Fruit fly (Drosophila melanogaster): Measurements from ENCODE around the gene Bin1.

Gene Bin1

dm6 chr3R:16236713-16237641 is 47.6 kb upstream of the Bin1 start (continued):
- TF ChIP-seq gcm (GFP tag; optimal IDR thresholded peaks at IDR 0.05) (peak; percentile 98), Hr39 (optimal IDR thresholded peaks at IDR 0.05) (no peak), wek (GFP tag; optimal IDR thresholded peaks at IDR 0.05) (peak; percentile 62), CG3847 (GFP tag; IDR thresholded peaks at IDR 0.05) (no peak), CG8765 (GFP tag; IDR thresholded peaks at IDR 0.05) (no peak), HLHmδ (GFP tag; optimal IDR thresholded peaks at IDR 0.05) (peak; percentile 65), MESR4 (GFP tag; optimal IDR thresholded peaks at IDR 0.05) (peak; percentile 40), fd3F (GFP tag; optimal IDR thresholded peaks at IDR 0.05) (peak; percentile 97), CG7372 (GFP tag; IDR thresholded peaks at IDR 0.05) (no peak), Nf-YC (tag; optimal IDR thresholded peaks at IDR 0.05) (peak; percentile 92), Hsf (GFP tag; optimal IDR thresholded peaks at IDR 0.05) (peak; percentile 84), Rfx (GFP tag; IDR thresholded peaks at IDR 0.05) (no peak), eyg (GFP tag; optimal IDR thresholded peaks at IDR 0.05) (peak; percentile 56), rib (GFP tag; IDR thresholded peaks at IDR 0.05) (no peak), sug (tag; optimal IDR thresholded peaks at IDR 0.05) (peak; percentile 94), CG14050 (GFP tag; IDR thresholded peaks at IDR 0.05) (no peak), Poxn (GFP tag; IDR thresholded peaks at IDR 0.05) (no peak), CG6765 (GFP tag; optimal IDR thresholded peaks at IDR 0.05) (peak; percentile 98), bowl (GFP tag; IDR thresholded peaks at IDR 0.05) (no peak), Dip2 (GFP tag; IDR thresholded peaks at IDR 0.05) (no peak), CG17359 (tag; optimal IDR thresholded peaks at IDR 0.05) (peak; percentile 99), Max (GFP tag; optimal IDR thresholded peaks at IDR 0.05) (peak; percentile 83), Dfd (GFP tag; optimal IDR thresholded peaks at IDR 0.05) (no peak), dm (GFP tag; optimal IDR thresholded peaks at IDR 0.05) (no peak), chm (GFP tag; IDR thresholded peaks at IDR 0.05) (no peak), CG31441 (GFP tag; IDR thresholded peaks at IDR 0.05) (no peak), CG1602 (GFP tag; optimal IDR thresholded peaks at IDR 0.05) (peak; percentile 97), CG17829 (tag; optimal IDR thresholded peaks at IDR 0.05) (peak; percentile 99), Fer3 (tag; optimal IDR thresholded peaks at IDR 0.05) (peak; percentile 99), danr (GFP tag; IDR thresholded peaks at IDR 0.05) (no peak), lbe (GFP tag; optimal IDR thresholded peaks at IDR 0.05) (peak; percentile 95), tio (GFP tag; optimal IDR thresholded peaks at IDR 0.05) (peak; percentile 96), tll (GFP tag; optimal IDR thresholded peaks at IDR 0.05) (no peak), D (optimal IDR thresholded peaks at IDR 0.05) (no peak), D (GFP tag; optimal IDR thresholded peaks at IDR 0.05) (peak; percentile 97), BtbVII (GFP tag; optimal IDR thresholded peaks at IDR 0.05) (peak; percentile 98), CG16815 (GFP tag; optimal IDR thresholded peaks at IDR 0.05) (peak; percentile 95), CG12236 (GFP tag; optimal IDR thresholded peaks at IDR 0.05) (peak; percentile 15), CG12071 (GFP tag; optimal IDR thresholded peaks at IDR 0.05) (peak; percentile 91), gcm2 (GFP tag; optimal IDR thresholded peaks at IDR 0.05) (no peak), CG8359 (GFP tag; optimal IDR thresholded peaks at IDR 0.05; ENCODE audit: borderline replicate concordance) (peak; percentile 91), CG11723 (GFP tag; optimal IDR thresholded peaks at IDR 0.05) (peak; percentile 94), pho (GFP tag; optimal IDR thresholded peaks at IDR 0.05) (peak; percentile 68), btn (GFP tag; optimal IDR thresholded peaks at IDR 0.05) (no peak), CG11085 (GFP tag; IDR thresholded peaks at IDR 0.05) (no peak), Ptx1 (GFP tag; IDR thresholded peaks at IDR 0.05) (no peak), CG10274 (GFP tag; optimal IDR thresholded peaks at IDR 0.05) (peak; percentile 88), salm (tag; optimal IDR thresholded peaks at IDR 0.05) (peak; percentile 96), CG7556 (GFP tag; optimal IDR thresholded peaks at IDR 0.05) (peak; percentile 98)
